Fruit fly (Drosophila melanogaster): ENCODE data around the gene eIF4E3.

Gene eIF4E3

dm6 chr3L:8197779-8198279 lies 31.2 kb upstream of the eIF4E3 start, which contains the start of the genes UbcE2M and Dhps (continued):
- no peak for TF ChIP-seq slp2 (GFP tag; optimal IDR thresholded peaks at IDR 0.05)
- no peak for TF ChIP-seq crc (GFP tag; optimal IDR thresholded peaks at IDR 0.05)
- no peak for TF ChIP-seq CG6813 (GFP tag; optimal IDR thresholded peaks at IDR 0.05)
- TF ChIP-seq CG10654 (GFP tag; optimal IDR thresholded peaks at IDR 0.05) = peak; percentile 57
- peak; percentile 79 for TF ChIP-seq zen (tag; optimal IDR thresholded peaks at IDR 0.05)
- TF ChIP-seq az2 (GFP tag; optimal IDR thresholded peaks at IDR 0.05) = peak; percentile 54
- no peak for TF ChIP-seq Hmr (GFP tag; optimal IDR thresholded peaks at IDR 0.05)
- peak; percentile 85 for TF ChIP-seq CG13775 (GFP tag; optimal IDR thresholded peaks at IDR 0.05)
- TF ChIP-seq Doc2 (GFP tag; IDR thresholded peaks at IDR 0.05) = no peak
- peak; percentile 52 for TF ChIP-seq CG8765 (GFP tag; IDR thresholded peaks at IDR 0.05)
- TF ChIP-seq CG2678 (tag; optimal IDR thresholded peaks at IDR 0.05) = no peak
- no peak for TF ChIP-seq ab (GFP tag; optimal IDR thresholded peaks at IDR 0.05)
- peak; percentile 71 for TF ChIP-seq B-H2 (GFP tag; optimal IDR thresholded peaks at IDR 0.05)
- TF ChIP-seq Sry-δ (GFP tag; optimal IDR thresholded peaks at IDR 0.05) = peak; percentile 67
- TF ChIP-seq Nf-YC (tag; optimal IDR thresholded peaks at IDR 0.05) = no peak
- TF ChIP-seq ftz-f1 (GFP tag; optimal IDR thresholded peaks at IDR 0.05) = no peak
- no peak for TF ChIP-seq gem (tag; optimal IDR thresholded peaks at IDR 0.05)
- TF ChIP-seq CG17359 (tag; optimal IDR thresholded peaks at IDR 0.05) = peak; percentile 63
- peak; percentile 77 for TF ChIP-seq NfI (GFP tag; optimal IDR thresholded peaks at IDR 0.05)
- TF ChIP-seq YL-1 (GFP tag; optimal IDR thresholded peaks at IDR 0.05) = peak; percentile 77
- TF ChIP-seq PHDP (tag; optimal IDR thresholded peaks at IDR 0.05) = peak; percentile 70
- TF ChIP-seq BtbVII (GFP tag; optimal IDR thresholded peaks at IDR 0.05) = peak; percentile 46
- no peak for TF ChIP-seq kni (GFP tag; optimal IDR thresholded peaks at IDR 0.05)
- TF ChIP-seq insv (GFP tag; optimal IDR thresholded peaks at IDR 0.05) = peak in 1 of 2 experiments; percentile 30
- 0 out of 4 replicates have a peak, but pooled peaks have one; percentile 62 for TF ChIP-seq chinmo (GFP tag; IDR thresholded peaks at IDR 0.05; ENCODE audit: partially characterized antibody)
- no peak for TF ChIP-seq gfzf (GFP tag; optimal IDR thresholded peaks at IDR 0.05)
- TF ChIP-seq CG11504 (tag; optimal IDR thresholded peaks at IDR 0.05) = no peak
- peak; percentile 51 for TF ChIP-seq CG3995 (GFP tag; optimal IDR thresholded peaks at IDR 0.05)
- peak; percentile 36 for TF ChIP-seq caup (GFP tag; optimal IDR thresholded peaks at IDR 0.05; ENCODE audit: severe bottlenecking)
- peak; percentile 72 for TF ChIP-seq fd96Cb (tag; optimal IDR thresholded peaks at IDR 0.05)
- no peak for TF ChIP-seq Blimp-1 (GFP tag; optimal IDR thresholded peaks at IDR 0.05)
- peak; percentile 36 for TF ChIP-seq Ets97D (GFP tag; optimal IDR thresholded peaks at IDR 0.05)
- TF ChIP-seq CG34376 (GFP tag; optimal IDR thresholded peaks at IDR 0.05) = peak; percentile 11
- TF ChIP-seq CG5245 (GFP tag; optimal IDR thresholded peaks at IDR 0.05) = no peak
- TF ChIP-seq CG1792 (GFP tag; optimal IDR thresholded peaks at IDR 0.05) = no peak
- no peak for TF ChIP-seq z (GFP tag; IDR thresholded peaks at IDR 0.05)
- no peak for TF ChIP-seq CTCF (GFP tag; optimal IDR thresholded peaks at IDR 0.05)
- peak; percentile 56 for TF ChIP-seq pnt (GFP tag; optimal IDR thresholded peaks at IDR 0.05)
- peak; percentile 75 for TF ChIP-seq CG2712 (tag; optimal IDR thresholded peaks at IDR 0.05)
- peak; percentile 52 for TF ChIP-seq dm (GFP tag; optimal IDR thresholded peaks at IDR 0.05)
- no peak for TF ChIP-seq CG31365 (tag; optimal IDR thresholded peaks at IDR 0.05)
- peak; percentile 53; the same call in 1 of the 2 replicates for TF ChIP-seq E2f2 (GFP tag; IDR thresholded peaks at IDR 0.05)
- no peak for TF ChIP-seq her (GFP tag; optimal IDR thresholded peaks at IDR 0.05)
- no peak; the same call in 2 of the 3 replicates for TF ChIP-seq CG11560 (tag; IDR thresholded peaks at IDR 0.05)
- peak; percentile 30 for TF ChIP-seq CG7786 (GFP tag; optimal IDR thresholded peaks at IDR 0.05)
- TF ChIP-seq gce (GFP tag; IDR thresholded peaks at IDR 0.05) = no peak
- TF ChIP-seq CG4328 (GFP tag; optimal IDR thresholded peaks at IDR 0.05) = peak; percentile 78
- TF ChIP-seq CkIIα-i1 (GFP tag; IDR thresholded peaks at IDR 0.05) = no peak
- TF ChIP-seq fu2 (GFP tag; optimal IDR thresholded peaks at IDR 0.05) = peak; percentile 64
- no peak for TF ChIP-seq CG2202 (tag; optimal IDR thresholded peaks at IDR 0.05)
- peak; percentile 45 for TF ChIP-seq maf-S (GFP tag; optimal IDR thresholded peaks at IDR 0.05)
